Worm (Caenorhabditis elegans): Measurements from ENCODE around the gene gcc-2.

DNA sequence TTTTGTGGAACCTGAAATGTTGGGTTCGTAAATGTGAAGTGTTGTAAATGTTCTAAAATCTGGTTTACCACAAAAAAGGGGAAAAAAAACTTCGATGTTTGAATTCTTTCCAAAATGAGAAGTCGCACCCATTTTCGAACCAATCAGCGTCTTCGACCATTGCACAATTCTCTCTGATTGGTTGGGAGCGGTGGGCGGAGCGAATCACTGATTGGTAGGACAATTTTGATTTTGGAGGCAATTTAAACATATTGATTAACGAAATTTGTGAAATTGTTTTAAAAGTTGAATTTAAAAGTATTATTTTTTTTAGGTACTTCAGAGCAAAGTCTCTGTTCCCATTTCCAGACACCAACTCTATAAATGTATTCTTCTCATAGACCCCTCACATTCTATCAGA is 27.1 kb upstream of the gcc-2 start:
- TF ChIP-seq pha-4 (tag; optimal IDR thresholded peaks at IDR 0.05) (no peak), egl-27 (tag; optimal IDR thresholded peaks at IDR 0.05) (no peak), pqm-1 (tag; optimal IDR thresholded peaks at IDR 0.05) (no peak), fkh-10 (GFP tag; optimal IDR thresholded peaks at IDR 0.05) (no peak)
